Fruit fly (Drosophila melanogaster) whole organism: ENCODE results near the gene lectin-24Db.

ENCODE experiments used
- CG8478 ChIP-seq: fragments of >200 bp; optimal IDR thresholded peaks from 2 replicates; lab custom pipeline; 2018; ENCODE audit warnings: inconsistent platforms
- EcR ChIP-seq, 2 experiments: fragments of >200 bp; optimal IDR thresholded peaks; 2 replicates each; lab custom pipeline; 2017; ENCODE audit warnings: missing biosample characterization in 2 of 2, missing genetic modification characterization in 2 of 2, missing genetic modification reagents in 2 of 2

dm6 chr2L:4222002-4222920 lies 34.3 kb downstream of the lectin-24Db start:
- TF ChIP-seq CG8478 (lab: Kevin White, UChicago) (no peak), EcR (GFP tag; optimal IDR thresholded peaks at IDR 0.05; lab: Kevin White, UChicago) (no peak)
